Fruit fly (Drosophila melanogaster): ENCODE data around the gene Scsalpha1.

Scsalpha1 gene

DNA sequence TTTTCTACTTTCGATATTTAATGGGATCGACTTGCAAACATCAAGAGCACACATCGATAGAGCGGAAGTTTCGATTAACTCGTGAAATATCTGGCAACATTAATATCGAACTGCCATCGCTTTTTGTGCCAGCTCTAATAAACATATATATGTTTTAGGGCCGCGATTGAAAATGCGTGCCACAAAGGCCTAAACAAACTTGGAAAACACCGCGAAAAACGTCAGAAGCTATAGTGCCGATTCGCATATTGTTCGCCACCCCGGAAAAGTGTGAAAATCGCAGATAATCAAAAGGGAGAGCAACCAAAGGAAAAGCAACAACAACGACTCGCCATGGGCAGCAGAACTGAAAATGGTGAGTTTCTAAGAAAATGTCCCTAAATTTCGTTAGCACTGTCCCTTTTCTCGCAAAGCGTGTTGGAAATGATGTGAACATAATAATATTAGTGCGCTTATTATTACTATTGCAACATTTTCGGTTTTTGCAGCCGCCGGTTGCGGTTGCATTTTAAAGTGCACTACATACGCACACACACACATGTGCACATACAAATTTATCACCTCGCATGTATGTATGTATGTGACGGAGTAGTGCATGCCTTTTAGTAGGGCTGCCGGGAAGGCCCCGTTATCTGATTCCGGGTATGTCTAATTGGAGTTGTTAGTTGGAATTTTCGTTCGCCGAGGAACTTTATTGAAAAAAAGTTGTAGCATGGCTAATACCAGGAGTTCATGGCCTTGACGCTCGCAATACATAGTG lies 4.7 kb downstream of the Scsalpha1 start, which contains the start of gene enc (continued):
- TF ChIP-seq CG6813 (GFP tag; optimal IDR thresholded peaks at IDR 0.05) (no peak), CG2199 (GFP tag; IDR thresholded peaks at IDR 0.05) (0 out of 3 replicates have a peak, but pooled peaks have one; percentile 14), abd-A (tag; optimal IDR thresholded peaks at IDR 0.05) (peak; percentile 6), sens-2 (GFP tag; IDR thresholded peaks at IDR 0.05) (no peak), CG18764 (GFP tag; optimal IDR thresholded peaks at IDR 0.05) (no peak), Gug (GFP tag; IDR thresholded peaks at IDR 0.05) (peak; percentile 16; the same call in 1 of the 4 replicates), grau (tag; optimal IDR thresholded peaks at IDR 0.05) (peak; percentile 10), C15 (GFP tag; IDR thresholded peaks at IDR 0.05) (no peak), H15 (GFP tag; IDR thresholded peaks at IDR 0.05) (no peak), Mad (GFP tag; optimal IDR thresholded peaks at IDR 0.05) (no peak), CG9876 (GFP tag; optimal IDR thresholded peaks at IDR 0.05) (no peak), Bgb (GFP tag; IDR thresholded peaks at IDR 0.05; ENCODE audit: partially characterized antibody) (peak; percentile 98), bab2 (GFP tag; optimal IDR thresholded peaks at IDR 0.05) (no peak), gt (GFP tag; IDR thresholded peaks at IDR 0.05) (no peak), Atf6 (GFP tag; IDR thresholded peaks at IDR 0.05) (no peak), ara (GFP tag; IDR thresholded peaks at IDR 0.05) (no peak), Pdp1 (GFP tag; optimal IDR thresholded peaks at IDR 0.05) (peak in 1 of 2 experiments; percentile 40), Kr (GFP tag; optimal IDR thresholded peaks at IDR 0.05) (no peak), CG11398 (GFP tag; optimal IDR thresholded peaks at IDR 0.05) (no peak), lola (GFP tag; optimal IDR thresholded peaks at IDR 0.05) (no peak), Nf-YB (GFP tag; optimal IDR thresholded peaks at IDR 0.05) (no peak), repo (GFP tag; optimal IDR thresholded peaks at IDR 0.05) (no peak), pnt (GFP tag; optimal IDR thresholded peaks at IDR 0.05) (no peak), CG7271 (tag; optimal IDR thresholded peaks at IDR 0.05) (no peak), Vsx1 (GFP tag; optimal IDR thresholded peaks at IDR 0.05) (no peak), BtbVII (GFP tag; optimal IDR thresholded peaks at IDR 0.05) (no peak), CG10462 (GFP tag; optimal IDR thresholded peaks at IDR 0.05) (no peak), nau (GFP tag; optimal IDR thresholded peaks at IDR 0.05) (no peak), Tbp (GFP tag; optimal IDR thresholded peaks at IDR 0.05) (no peak), ro (GFP tag; IDR thresholded peaks at IDR 0.05) (no peak), CG5953 (GFP tag; IDR thresholded peaks at IDR 0.05) (no peak), CG16863 (GFP tag; optimal IDR thresholded peaks at IDR 0.05) (no peak), Dip2 (GFP tag; IDR thresholded peaks at IDR 0.05) (no peak), lbe (GFP tag; optimal IDR thresholded peaks at IDR 0.05) (peak; percentile 14), CG14710 (tag; optimal IDR thresholded peaks at IDR 0.05) (peak; percentile 34), CG7357 (GFP tag; IDR thresholded peaks at IDR 0.05) (no peak), CTCF (GFP tag; optimal IDR thresholded peaks at IDR 0.05) (peak; percentile 42), pros (GFP tag; optimal IDR thresholded peaks at IDR 0.05) (no peak), mld (GFP tag; IDR thresholded peaks at IDR 0.05; ENCODE audit: partially characterized antibody) (peak; percentile 90), danr (GFP tag; IDR thresholded peaks at IDR 0.05) (no peak), CG30403 (GFP tag; optimal IDR thresholded peaks at IDR 0.05) (no peak), HHEX (GFP tag; optimal IDR thresholded peaks at IDR 0.05) (no peak), ssp (GFP tag; IDR thresholded peaks at IDR 0.05) (no peak), Stat92E (GFP tag; optimal IDR thresholded peaks at IDR 0.05) (peak in 1 of 3 experiments; percentile 35), Spps (tag; optimal IDR thresholded peaks at IDR 0.05) (no peak), lov (optimal IDR thresholded peaks at IDR 0.05) (no peak), lov (GFP tag; IDR thresholded peaks at IDR 0.05) (no peak), emc (GFP tag; optimal IDR thresholded peaks at IDR 0.05) (no peak), Ada2b (GFP tag; IDR thresholded peaks at IDR 0.05) (no peak), CG4707 (GFP tag; optimal IDR thresholded peaks at IDR 0.05) (no peak), Ets97D (GFP tag; optimal IDR thresholded peaks at IDR 0.05) (peak; percentile 78)

Measured in whole organism, embryonic.